Fruit fly (Drosophila melanogaster) whole organism, larva: ENCODE measurements around the gene mIF2.

Experiments used
- noc ChIP-seq: fragments of 200-800 bp; sonication (Bioruptor generic); optimal IDR thresholded peaks from 3 replicates; lab custom pipeline; 2019; ENCODE audit warnings: missing biosample characterization, mild to moderate bottlenecking, missing genetic modification characterization, moderate library complexity

The mIF2 gene

dm6 chr3R:28544538-28545393 is at the start of gene mIF2:
mIF2 (minus strand) TSS chr3R:28544817.
- no peak for TF ChIP-seq noc (tag; lab: Kevin White, UChicago)

dm6 chr3R:28590462-28590861 is 45.8 kb upstream of the mIF2 start:
- no peak for TF ChIP-seq noc (tag; lab: Kevin White, UChicago)

dm6 chr3R:28588395-28589050 is 43.9 kb upstream of the mIF2 start:
- TF ChIP-seq noc (tag; lab: Kevin White, UChicago): no peak

- TF ChIP-seq noc (tag; lab: Kevin White, UChicago): peak; percentile 66
Measured at dm6 chr3R:28586943-28587342, 42.3 kb upstream of the mIF2 start.

dm6 chr3R:28586224-28586623 is 41.6 kb upstream of the mIF2 start:
- no peak for TF ChIP-seq noc (tag; lab: Kevin White, UChicago)

dm6 chr3R:28585076-28585821 is 40.6 kb upstream of the mIF2 start, which contains the start of gene fkh:
fkh (minus strand) TSS chr3R:28585264.
- TF ChIP-seq noc (tag; lab: Kevin White, UChicago): peak; percentile 85

- TF ChIP-seq noc (tag; lab: Kevin White, UChicago): no peak
Measured at dm6 chr3R:28584237-28584834, 39.7 kb upstream of the mIF2 start.

dm6 chr3R:28582629-28583028 is 38.0 kb upstream of the mIF2 start:
- no peak for TF ChIP-seq noc (tag; lab: Kevin White, UChicago)

- TF ChIP-seq noc (tag; lab: Kevin White, UChicago): no peak
Measured at dm6 chr3R:28580540-28581095, 36.0 kb upstream of the mIF2 start.

dm6 chr3R:28580013-28580412 is 35.4 kb upstream of the mIF2 start:
- TF ChIP-seq noc (tag; lab: Kevin White, UChicago): no peak

- no peak for TF ChIP-seq noc (tag; lab: Kevin White, UChicago)
Measured at dm6 chr3R:28579501-28579900, 34.9 kb upstream of the mIF2 start.

dm6 chr3R:28576838-28577237 is 32.2 kb upstream of the mIF2 start:
- TF ChIP-seq noc (tag; lab: Kevin White, UChicago): no peak

- no peak for TF ChIP-seq noc (tag; lab: Kevin White, UChicago)
Measured at dm6 chr3R:28572692-28573643, 28.4 kb upstream of the mIF2 start.

dm6 chr3R:28570805-28571204 is 26.2 kb upstream of the mIF2 start:
- no peak for TF ChIP-seq noc (tag; lab: Kevin White, UChicago)
